Worm (Caenorhabditis elegans) whole organism, late embryonic: Measurements from ENCODE around the gene srx-67.

Experiments used
- F13H6.1 ChIP-seq: sonication (generic microtip); optimal IDR thresholded peaks from 2 replicates; lab custom pipeline; 2016; ENCODE audit warnings: missing genetic modification characterization, missing compliant biosample characterization
- ama-1 ChIP-seq: fragments of 150-350 bp; optimal IDR thresholded peaks from 2 replicates; lab custom pipeline; 2014
- ceh-9 ChIP-seq: sonication (generic microtip); optimal IDR thresholded peaks from 2 replicates; lab custom pipeline; 2016; ENCODE audit warnings: mild to moderate bottlenecking, missing genetic modification characterization, inconsistent platforms, missing compliant biosample characterization
- che-1 ChIP-seq: sonication (generic microtip); optimal IDR thresholded peaks from 2 replicates; lab custom pipeline; 2016; ENCODE audit warnings: mild to moderate bottlenecking, missing genetic modification characterization, missing compliant biosample characterization
- eyg-1 ChIP-seq: sonication (generic microtip); optimal IDR thresholded peaks from 2 replicates; lab custom pipeline; 2016; ENCODE audit warnings: missing genotype, missing genetic modification characterization, missing compliant biosample characterization
- fkh-10 ChIP-seq: fragments of 150-350 bp; optimal IDR thresholded peaks from 2 replicates; lab custom pipeline; 2014; ENCODE audit warnings: missing biosample characterization, missing genetic modification reagents, missing genetic modification characterization
- madf-2 ChIP-seq: sonication (generic microtip); optimal IDR thresholded peaks from 2 replicates; lab custom pipeline; 2017; ENCODE audit warnings: missing genetic modification characterization, missing compliant biosample characterization

- TF ChIP-seq madf-2 (tag; lab: Kevin White, UChicago) (no peak), ama-1 (no peak), F13H6.1 (tag; lab: Kevin White, UChicago) (no peak), ceh-9 (tag; lab: Kevin White, UChicago) (no peak), che-1 (tag; lab: Kevin White, UChicago) (no peak), eyg-1 (tag; lab: Kevin White, UChicago) (no peak), fkh-10 (no peak)
These were observed 12.5 kb downstream of the srx-67 start, which contains the start of gene srx-64 for ce11 chrV:3929099-3929498.
